Worm (Caenorhabditis elegans): Measurements from ENCODE around the gene aff-1.

aff-1 gene

DNA sequence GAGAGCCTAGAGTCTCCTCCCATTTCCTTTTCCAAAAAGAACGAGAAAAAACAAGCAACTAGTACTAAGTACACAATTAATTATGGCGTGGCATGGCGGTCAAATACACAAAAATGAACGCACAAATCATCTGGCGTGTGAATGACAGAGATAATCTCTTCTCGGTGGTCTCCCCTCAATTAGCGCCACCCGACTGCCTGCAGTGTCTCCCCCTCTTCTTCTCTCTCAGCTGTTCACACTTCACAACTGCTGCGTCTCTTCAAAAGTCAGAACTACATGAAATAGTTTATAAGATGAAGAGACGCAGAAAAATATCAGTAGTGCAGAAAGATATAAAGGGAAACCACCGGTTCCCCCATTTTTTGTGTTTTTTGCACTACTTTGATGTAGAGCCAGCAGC is 36.2 kb downstream of the aff-1 start:
- TF ChIP-seq ztf-23 (GFP tag; IDR thresholded peaks at IDR 0.05) (no peak), flt-1 (GFP tag; IDR thresholded peaks at IDR 0.05) (0 out of 2 replicates have a peak, but pooled peaks have one; percentile 10), T22C8.4 (GFP tag; IDR thresholded peaks at IDR 0.05) (no peak)

ce11 chrII:6826726-6827125 is 36.8 kb downstream of the aff-1 start:
- TF ChIP-seq klf-2 (GFP tag; conservative IDR thresholded peaks at IDR 0.05) (no peak), tab-1 (GFP tag; IDR thresholded peaks at IDR 0.05) (no peak), flt-1 (GFP tag; IDR thresholded peaks at IDR 0.05) (no peak), cog-1 (tag; optimal IDR thresholded peaks at IDR 0.05) (no peak), ztf-23 (GFP tag; IDR thresholded peaks at IDR 0.05) (no peak), med-1 (GFP tag; optimal IDR thresholded peaks at IDR 0.05; ENCODE audit: insufficient read depth) (no peak), ztf-29 (GFP tag; IDR thresholded peaks at IDR 0.05) (no peak), T22C8.4 (GFP tag; IDR thresholded peaks at IDR 0.05) (no peak), ref-1 (GFP tag; conservative IDR thresholded peaks at IDR 0.05) (no peak)

ce11 chrII:6825732-6826131 is 37.8 kb downstream of the aff-1 start:
- TF ChIP-seq tab-1 (GFP tag; IDR thresholded peaks at IDR 0.05): no peak
- no peak for TF ChIP-seq flt-1 (GFP tag; IDR thresholded peaks at IDR 0.05)
- no peak for TF ChIP-seq ztf-23 (GFP tag; IDR thresholded peaks at IDR 0.05)
- TF ChIP-seq cog-1 (tag; optimal IDR thresholded peaks at IDR 0.05): peak; percentile 77
- TF ChIP-seq ztf-29 (GFP tag; IDR thresholded peaks at IDR 0.05): 0 out of 2 replicates have a peak, but pooled peaks have one; percentile 44
- TF ChIP-seq T22C8.4 (GFP tag; IDR thresholded peaks at IDR 0.05): no peak

- TF ChIP-seq klf-2 (GFP tag; conservative IDR thresholded peaks at IDR 0.05): no peak
- no peak for TF ChIP-seq ref-1 (GFP tag; conservative IDR thresholded peaks at IDR 0.05)
- TF ChIP-seq ztf-23 (GFP tag; IDR thresholded peaks at IDR 0.05): no peak
- TF ChIP-seq flt-1 (GFP tag; IDR thresholded peaks at IDR 0.05): no peak
- TF ChIP-seq T22C8.4 (GFP tag; IDR thresholded peaks at IDR 0.05): no peak
- no peak for TF ChIP-seq cog-1 (tag; optimal IDR thresholded peaks at IDR 0.05)
- no peak for TF ChIP-seq med-1 (GFP tag; optimal IDR thresholded peaks at IDR 0.05; ENCODE audit: insufficient read depth)
- no peak for TF ChIP-seq tab-1 (GFP tag; IDR thresholded peaks at IDR 0.05)
- no peak for TF ChIP-seq ztf-29 (GFP tag; IDR thresholded peaks at IDR 0.05)
Observed at ce11 chrII:6824524-6824923, 39.0 kb downstream of the aff-1 start.

DNA sequence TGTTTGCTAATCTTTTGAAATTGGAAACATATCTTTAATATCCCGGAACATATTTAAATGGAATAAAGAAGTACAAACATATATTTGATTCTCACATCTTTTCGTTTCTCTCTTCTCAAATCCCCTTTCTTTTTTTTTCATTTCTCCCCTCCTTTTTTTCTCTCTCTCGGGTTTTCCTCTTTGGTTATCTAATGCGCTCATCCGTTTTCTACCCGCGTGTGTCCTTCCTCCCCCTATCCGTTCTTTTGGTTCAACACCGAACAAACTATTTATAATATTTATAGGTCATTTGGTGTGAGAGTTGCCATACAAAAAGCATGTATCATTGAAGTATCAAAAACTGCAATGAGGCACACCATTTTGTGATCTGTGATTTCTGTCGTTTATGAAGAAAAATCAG is 39.6 kb downstream of the aff-1 start:
- TF ChIP-seq ztf-29 (GFP tag; IDR thresholded peaks at IDR 0.05): no peak
- TF ChIP-seq T22C8.4 (GFP tag; IDR thresholded peaks at IDR 0.05): no peak
- TF ChIP-seq klf-2 (GFP tag; conservative IDR thresholded peaks at IDR 0.05): no peak
- no peak for TF ChIP-seq tab-1 (GFP tag; IDR thresholded peaks at IDR 0.05)
- no peak for TF ChIP-seq cog-1 (tag; optimal IDR thresholded peaks at IDR 0.05)
- TF ChIP-seq med-1 (GFP tag; optimal IDR thresholded peaks at IDR 0.05; ENCODE audit: insufficient read depth): no peak
- no peak for TF ChIP-seq ztf-23 (GFP tag; IDR thresholded peaks at IDR 0.05)
- TF ChIP-seq flt-1 (GFP tag; IDR thresholded peaks at IDR 0.05): no peak
- no peak for TF ChIP-seq ref-1 (GFP tag; conservative IDR thresholded peaks at IDR 0.05)

- TF ChIP-seq tab-1 (GFP tag; IDR thresholded peaks at IDR 0.05) (no peak), cog-1 (tag; optimal IDR thresholded peaks at IDR 0.05) (peak; percentile 42)
Observed at ce11 chrII:6823233-6823632, 40.3 kb downstream of the aff-1 start.

DNA sequence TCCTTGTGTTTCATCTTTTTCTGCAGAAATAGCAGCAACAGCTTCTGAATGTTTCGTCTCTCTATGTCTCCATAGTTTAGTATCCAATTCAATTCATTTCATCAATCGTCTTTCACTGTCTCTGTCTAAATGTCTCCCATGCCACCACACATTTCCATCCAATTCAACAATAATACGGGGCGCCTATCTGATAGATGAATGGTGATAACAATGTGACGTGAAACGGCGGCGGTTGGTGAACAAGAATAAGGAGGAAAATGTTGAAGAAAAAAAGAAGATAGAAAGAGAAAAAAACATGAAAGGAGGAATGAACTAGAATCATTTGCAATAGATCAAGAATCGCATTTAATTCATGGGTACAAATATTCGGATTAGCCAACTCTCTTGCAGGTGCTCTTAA is 41.2 kb downstream of the aff-1 start:
- TF ChIP-seq klf-2 (GFP tag; conservative IDR thresholded peaks at IDR 0.05): no peak
- TF ChIP-seq ztf-23 (GFP tag; IDR thresholded peaks at IDR 0.05): no peak
- TF ChIP-seq med-1 (GFP tag; optimal IDR thresholded peaks at IDR 0.05; ENCODE audit: insufficient read depth): no peak
- no peak for TF ChIP-seq cog-1 (tag; optimal IDR thresholded peaks at IDR 0.05)
- no peak for TF ChIP-seq ztf-29 (GFP tag; IDR thresholded peaks at IDR 0.05)
- TF ChIP-seq tab-1 (GFP tag; IDR thresholded peaks at IDR 0.05): no peak
- no peak for TF ChIP-seq T22C8.4 (GFP tag; IDR thresholded peaks at IDR 0.05)
- no peak for TF ChIP-seq flt-1 (GFP tag; IDR thresholded peaks at IDR 0.05)
- TF ChIP-seq ref-1 (GFP tag; conservative IDR thresholded peaks at IDR 0.05): no peak

- TF ChIP-seq T22C8.4 (GFP tag; IDR thresholded peaks at IDR 0.05): no peak
- TF ChIP-seq klf-2 (GFP tag; conservative IDR thresholded peaks at IDR 0.05): no peak
- TF ChIP-seq med-1 (GFP tag; optimal IDR thresholded peaks at IDR 0.05; ENCODE audit: insufficient read depth): no peak
- no peak for TF ChIP-seq flt-1 (GFP tag; IDR thresholded peaks at IDR 0.05)
- TF ChIP-seq ztf-29 (GFP tag; IDR thresholded peaks at IDR 0.05): no peak
- no peak for TF ChIP-seq cog-1 (tag; optimal IDR thresholded peaks at IDR 0.05)
- no peak for TF ChIP-seq tab-1 (GFP tag; IDR thresholded peaks at IDR 0.05)
Observed at ce11 chrII:6821832-6822231, 41.7 kb downstream of the aff-1 start.

DNA sequence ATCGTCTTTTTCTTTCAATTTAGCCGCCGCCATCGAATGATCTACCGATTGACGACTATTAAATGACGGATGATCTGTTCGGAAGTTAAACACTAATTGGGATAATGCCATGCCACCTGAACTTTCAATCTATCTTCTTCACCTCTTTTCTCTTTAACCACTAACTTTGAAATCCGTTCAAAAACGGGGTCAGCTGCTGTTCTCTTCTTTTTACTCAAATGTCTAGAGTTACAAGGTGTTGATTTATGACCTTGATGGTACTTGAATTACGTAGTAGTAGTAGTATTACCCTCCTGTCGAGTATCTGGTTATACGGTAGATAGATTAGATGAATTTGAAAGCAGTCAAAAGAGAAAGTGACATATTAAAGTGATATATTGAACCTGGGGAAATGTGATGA is 42.4 kb downstream of the aff-1 start:
- TF ChIP-seq ztf-23 (GFP tag; IDR thresholded peaks at IDR 0.05) (no peak), tab-1 (GFP tag; IDR thresholded peaks at IDR 0.05) (no peak), ztf-29 (GFP tag; IDR thresholded peaks at IDR 0.05) (no peak), klf-2 (GFP tag; conservative IDR thresholded peaks at IDR 0.05) (no peak)

- TF ChIP-seq T22C8.4 (GFP tag; IDR thresholded peaks at IDR 0.05): no peak
- TF ChIP-seq flt-1 (GFP tag; IDR thresholded peaks at IDR 0.05): no peak
- TF ChIP-seq klf-2 (GFP tag; conservative IDR thresholded peaks at IDR 0.05): no peak
- no peak for TF ChIP-seq ztf-23 (GFP tag; IDR thresholded peaks at IDR 0.05)
- TF ChIP-seq ref-1 (GFP tag; conservative IDR thresholded peaks at IDR 0.05): no peak
- no peak for TF ChIP-seq med-1 (GFP tag; optimal IDR thresholded peaks at IDR 0.05; ENCODE audit: insufficient read depth)
- no peak for TF ChIP-seq cog-1 (tag; optimal IDR thresholded peaks at IDR 0.05)
- TF ChIP-seq ztf-29 (GFP tag; IDR thresholded peaks at IDR 0.05): no peak
- no peak for TF ChIP-seq tab-1 (GFP tag; IDR thresholded peaks at IDR 0.05)
Observed at ce11 chrII:6820278-6820971, 43.1 kb downstream of the aff-1 start.

Measured in whole organism, midembryonic.